Worm (Caenorhabditis elegans) whole organism, L4 larva: ENCODE measurements around the gene rsp-3.

ENCODE experiments used
- Y105C5A.15 ChIP-seq: fragments of 200-800 bp; sonication (Bioruptor generic); IDR thresholded peaks from 2 replicates; pipeline ENCODE4 v1.3.6; 2022; ENCODE audit warnings: missing genetic modification characterization, missing compliant biosample characterization
- ceh-62 ChIP-seq: sonication (generic microtip); optimal IDR thresholded peaks from 2 replicates; lab custom pipeline; 2017; ENCODE audit warnings: missing biosample characterization, missing genetic modification characterization
- unc-62 ChIP-seq, 3 experiments: fragments of 150-350 bp in 1 of 3; sonication (generic microtip); optimal IDR thresholded peaks in 2 of 3; peaks in 1 of 3; 1 replicate in 1 of 3; 2 replicates in 2 of 3; lab custom pipeline; 2014 to 2017; ENCODE audit warnings: missing biosample characterization in 3 of 3, missing genetic modification characterization in 3 of 3, missing genetic modification reagents in 3 of 3, missing genotype in 1 of 3
- zfp-3 ChIP-seq: fragments of 200-800 bp; sonication (Bioruptor generic); conservative IDR thresholded peaks from 2 replicates; pipeline ENCODE4 v1.3.6; 2022; ENCODE audit warnings: missing genetic modification reagents, missing genetic modification characterization, missing compliant biosample characterization
- zip-11 ChIP-seq: fragments of 200-800 bp; sonication (Bioruptor generic); IDR thresholded peaks from 2 replicates; pipeline ENCODE4 v1.3.6; 2022; ENCODE audit warnings: missing genetic modification characterization, missing compliant biosample characterization

DNA sequence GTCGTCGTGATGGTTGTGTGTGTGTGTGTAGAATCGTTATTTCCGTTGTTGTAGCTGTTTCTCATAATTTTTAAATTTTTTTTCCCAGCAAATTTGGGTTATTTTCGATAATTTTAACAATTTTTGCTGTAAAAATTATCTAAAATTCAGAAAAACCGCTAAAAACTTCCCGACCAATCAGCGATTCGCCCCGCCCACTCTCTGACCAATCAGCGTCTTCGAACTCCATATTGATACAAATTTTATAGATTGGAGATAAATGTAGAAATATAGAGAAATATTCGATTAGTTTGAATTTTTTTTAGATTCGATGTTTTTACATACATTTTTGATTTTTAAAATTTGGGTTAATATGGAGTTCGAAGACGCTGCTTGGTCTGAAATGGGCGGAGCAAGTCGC is 9.9 kb upstream of the rsp-3 start:
- TF ChIP-seq unc-62 (GFP tag; optimal IDR thresholded peaks at IDR 0.05 in 1 of 2; lab: Kevin White, UChicago) (no peak), unc-62 (tag; optimal IDR thresholded peaks at IDR 0.05; lab: Kevin White, UChicago) (no peak), ceh-62 (tag; lab: Kevin White, UChicago) (no peak), zfp-3 (GFP tag; lab: Robert Waterston, UW) (no peak), Y105C5A.15 (GFP tag; lab: Robert Waterston, UW) (no peak), zip-11 (no peak)
